Fruit fly (Drosophila melanogaster) whole organism, pupa: ENCODE measurements around the gene CG31743.

Source experiments
- CG12605 ChIP-seq: fragments of 200-800 bp; sonication (Bioruptor generic); IDR thresholded peaks from 2 replicates; pipeline ENCODE4 v1.3.6; 2022; ENCODE audit warnings: missing biosample characterization, missing genetic modification characterization
- CG13204 ChIP-seq: fragments of 200-800 bp; sonication (Bioruptor generic); optimal IDR thresholded peaks from 2 replicates; lab custom pipeline; 2018; ENCODE audit warnings: missing biosample characterization, mild to moderate bottlenecking, missing genetic modification characterization, moderate library complexity
- CG14655 ChIP-seq: fragments of 200-800 bp; sonication (Bioruptor generic); optimal IDR thresholded peaks from 3 replicates; lab custom pipeline; 2017; ENCODE audit warnings: mild to moderate bottlenecking, missing biosample characterization, missing genetic modification reagents, missing genetic modification characterization
- CG15710 ChIP-seq: fragments of 200-800 bp; sonication (Bioruptor generic); optimal IDR thresholded peaks from 2 replicates; lab custom pipeline; 2018; ENCODE audit warnings: missing biosample characterization, mild to moderate bottlenecking, missing genetic modification characterization, moderate library complexity
- CG17806 ChIP-seq: fragments of 200-800 bp; sonication (Bioruptor generic); optimal IDR thresholded peaks from 2 replicates; lab custom pipeline; 2018; ENCODE audit warnings: missing biosample characterization, mild to moderate bottlenecking, missing genetic modification characterization, moderate library complexity
- CG32121 ChIP-seq: fragments of 200-800 bp; sonication (Bioruptor generic); IDR thresholded peaks from 2 replicates; pipeline ENCODE4 v1.3.6; 2022; ENCODE audit warnings: missing biosample characterization, missing genetic modification characterization
- CG9948 ChIP-seq: fragments of 200-800 bp; sonication (Bioruptor generic); optimal IDR thresholded peaks from 2 replicates; lab custom pipeline; 2018; ENCODE audit warnings: missing biosample characterization, mild to moderate bottlenecking, missing genetic modification characterization, moderate library complexity
- EcR ChIP-seq: fragments of 200-800 bp; sonication (Bioruptor generic); optimal IDR thresholded peaks from 3 replicates; lab custom pipeline; 2019; ENCODE audit warnings: missing biosample characterization, missing genetic modification characterization, mild to moderate bottlenecking, moderate library complexity, missing genetic modification reagents
- Pif1A ChIP-seq: fragments of 200-800 bp; sonication (Bioruptor generic); optimal IDR thresholded peaks from 3 replicates; lab custom pipeline; 2016; ENCODE audit warnings: missing biosample characterization, missing genetic modification characterization
- Pif1B ChIP-seq: fragments of 200-800 bp; sonication (Bioruptor generic); optimal IDR thresholded peaks from 3 replicates; lab custom pipeline; 2016; ENCODE audit warnings: missing biosample characterization, missing genetic modification characterization
- Snoo ChIP-seq: fragments of 200-800 bp; sonication (Bioruptor generic); optimal IDR thresholded peaks from 3 replicates; lab custom pipeline; 2017; ENCODE audit warnings: missing biosample characterization, mild to moderate bottlenecking, missing genetic modification characterization, inconsistent platforms
- fd96Ca ChIP-seq: fragments of 200-800 bp; sonication (Bioruptor generic); IDR thresholded peaks from 3 replicates; pipeline ENCODE4 v1.3.6; 2022; ENCODE audit warnings: missing biosample characterization, missing genetic modification characterization

DNA sequence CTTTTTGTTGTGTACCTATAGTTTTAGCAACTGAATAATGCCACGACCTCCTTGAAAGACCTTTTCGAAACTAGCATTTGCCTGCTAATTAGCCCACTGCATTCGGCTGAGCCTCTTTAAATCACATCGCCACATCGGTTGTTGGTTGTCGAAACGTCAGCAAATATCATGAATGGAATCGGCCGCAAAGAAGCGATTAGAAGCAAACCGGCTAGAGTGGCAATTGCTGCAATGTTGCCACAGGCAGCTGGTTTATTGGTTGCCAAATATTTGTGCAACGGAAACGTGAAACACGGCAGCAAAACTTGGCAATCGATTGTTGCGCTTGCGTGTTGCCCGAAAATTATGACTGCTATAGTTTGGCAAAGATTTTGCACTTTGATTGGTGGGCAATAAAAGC, 34.1 kb upstream of the CG31743 start:
- TF ChIP-seq CG14655 (GFP tag; lab: Kevin White, UChicago) (no peak), CG17806 (tag; lab: Kevin White, UChicago) (no peak), EcR (GFP tag; lab: Kevin White, UChicago) (no peak), Snoo (tag; lab: Kevin White, UChicago) (no peak), CG13204 (GFP tag; lab: Kevin White, UChicago) (no peak), Pif1A (GFP tag; lab: Kevin White, UChicago) (no peak), CG12605 (no peak), CG9948 (tag; lab: Kevin White, UChicago) (no peak), Pif1B (no peak), CG32121 (GFP tag; lab: Robert Waterston, UW) (no peak), CG15710 (no peak), fd96Ca (no peak)
